Fruit fly (Drosophila melanogaster) whole organism, embryonic: ENCODE data around the gene RpS25.

Experiments used
- Ada2b ChIP-seq: fragments of 200-800 bp; sonication (Bioruptor generic); IDR thresholded peaks from 2 replicates; pipeline ENCODE4 v1.3.6; 2022; ENCODE audit warnings: missing biosample characterization, missing genetic modification characterization
- Aef1 ChIP-seq: fragments of 200-800 bp; sonication (Bioruptor generic); IDR thresholded peaks from 3 replicates; pipeline ENCODE4 v1.3.6; 2022; ENCODE audit warnings: missing biosample characterization, missing genetic modification characterization
- B-H2 ChIP-seq: fragments of 200-800 bp; sonication (Bioruptor generic); optimal IDR thresholded peaks from 2 replicates; lab custom pipeline; 2018; ENCODE audit warnings: missing biosample characterization, mild to moderate bottlenecking, missing genetic modification characterization
- CG1024 ChIP-seq: fragments of 200-800 bp; sonication (Bioruptor generic); IDR thresholded peaks from 2 replicates; pipeline ENCODE4 v1.3.6; 2022; ENCODE audit warnings: missing biosample characterization, missing genetic modification characterization
- CG10267 ChIP-seq: fragments of 200-800 bp; sonication (Bioruptor generic); optimal IDR thresholded peaks from 2 replicates; lab custom pipeline; 2018; ENCODE audit warnings: missing biosample characterization, mild to moderate bottlenecking, missing genetic modification characterization, moderate library complexity
- CG10366 ChIP-seq: fragments of 200-800 bp; sonication (Bioruptor generic); IDR thresholded peaks from 2 replicates; pipeline ENCODE4 v1.3.6; 2022; ENCODE audit warnings: missing biosample characterization, missing genetic modification characterization
- CG11560 ChIP-seq: fragments of 200-800 bp; sonication (Bioruptor generic); IDR thresholded peaks from 3 replicates; pipeline ENCODE4 v1.3.6; 2022; ENCODE audit warnings: missing biosample characterization, missing genetic modification characterization
- CG12659 ChIP-seq: fragments of 200-800 bp; sonication (Bioruptor generic); optimal IDR thresholded peaks from 3 replicates; lab custom pipeline; 2017; ENCODE audit warnings: mild to moderate bottlenecking, missing biosample characterization, missing genetic modification reagents, missing genetic modification characterization
- CG13894 ChIP-seq: fragments of 200-800 bp; sonication (Bioruptor generic); optimal IDR thresholded peaks from 3 replicates; lab custom pipeline; 2018; ENCODE audit warnings: missing biosample characterization, mild to moderate bottlenecking, missing genetic modification characterization, moderate library complexity
- CG15479 ChIP-seq: fragments of 200-800 bp; sonication (Bioruptor generic); optimal IDR thresholded peaks from 3 replicates; lab custom pipeline; 2019; ENCODE audit warnings: missing biosample characterization, mild to moderate bottlenecking, missing genetic modification characterization, moderate library complexity
- CG17186 ChIP-seq: fragments of 200-800 bp; sonication (Bioruptor generic); optimal IDR thresholded peaks from 3 replicates; lab custom pipeline; 2017; ENCODE audit warnings: missing biosample characterization, missing genetic modification reagents, missing genetic modification characterization
- CG17912 ChIP-seq: fragments of 200-800 bp; sonication (Bioruptor generic); optimal IDR thresholded peaks from 2 replicates; lab custom pipeline; 2018; ENCODE audit warnings: missing biosample characterization, mild to moderate bottlenecking, missing genetic modification characterization
- CG2202 ChIP-seq: fragments of 200-800 bp; sonication (Bioruptor generic); optimal IDR thresholded peaks from 2 replicates; lab custom pipeline; 2018; ENCODE audit warnings: missing biosample characterization, mild to moderate bottlenecking, missing genetic modification characterization
- CG3407 ChIP-seq: fragments of 200-800 bp; sonication (Bioruptor generic); optimal IDR thresholded peaks from 2 replicates; lab custom pipeline; 2018; ENCODE audit warnings: missing biosample characterization, mild to moderate bottlenecking, missing genetic modification characterization
- CG3995 ChIP-seq: fragments of 200-800 bp; sonication (Bioruptor generic); optimal IDR thresholded peaks from 3 replicates; lab custom pipeline; 2016; ENCODE audit warnings: missing biosample characterization, missing genetic modification characterization
- CG42726 ChIP-seq: fragments of 200-800 bp; sonication (Bioruptor generic); IDR thresholded peaks from 2 replicates; pipeline ENCODE4 v1.3.6; 2022; ENCODE audit warnings: missing biosample characterization, missing genetic modification characterization; ENCODE audit not compliant: partially characterized antibody
- CG4360 ChIP-seq: fragments of 200-800 bp; sonication (Bioruptor generic); IDR thresholded peaks from 2 replicates; pipeline ENCODE4 v1.3.6; 2022; ENCODE audit warnings: missing biosample characterization, missing genetic modification characterization
- CG6683 ChIP-seq: fragments of 200-800 bp; sonication (Bioruptor generic); optimal IDR thresholded peaks from 2 replicates; lab custom pipeline; 2017; ENCODE audit warnings: missing biosample characterization, mild to moderate bottlenecking, missing genetic modification characterization, missing genetic modification reagents
- CG7987 ChIP-seq: fragments of 200-800 bp; sonication (Bioruptor generic); optimal IDR thresholded peaks from 2 replicates; lab custom pipeline; 2018; ENCODE audit warnings: missing biosample characterization, mild to moderate bottlenecking, missing genetic modification characterization, moderate library complexity
- CG9817 ChIP-seq: fragments of 200-800 bp; sonication (Bioruptor generic); optimal IDR thresholded peaks from 2 replicates; lab custom pipeline; 2018; ENCODE audit warnings: missing biosample characterization, mild to moderate bottlenecking, missing genetic modification characterization, moderate library complexity
- CoRest ChIP-seq: fragments of 200-800 bp; sonication (Bioruptor generic); optimal IDR thresholded peaks from 3 replicates; lab custom pipeline; 2018; ENCODE audit warnings: missing biosample characterization, mild to moderate bottlenecking, missing genetic modification characterization, moderate library complexity
- D ChIP-seq, 2 experiments: fragments of 200-800 bp in 1 of 2; fragments of >200 bp in 1 of 2; sonication (Bioruptor generic) in 1 of 2; optimal IDR thresholded peaks; 2 replicates in 1 of 2; 3 replicates in 1 of 2; lab custom pipeline; 2017; ENCODE audit warnings: mild to moderate bottlenecking in 1 of 2, missing biosample characterization in 1 of 2, missing genetic modification characterization in 1 of 2, missing genetic modification reagents in 1 of 2
- Dip2 ChIP-seq: fragments of 200-800 bp; sonication (Bioruptor generic); IDR thresholded peaks from 2 replicates; pipeline ENCODE4 v1.3.6; 2022; ENCODE audit warnings: missing biosample characterization, missing genetic modification characterization
- Dip3 ChIP-seq: fragments of 200-800 bp; sonication (Bioruptor generic); optimal IDR thresholded peaks from 3 replicates; lab custom pipeline; 2016; ENCODE audit warnings: missing biosample characterization, missing genetic modification characterization
- Dref ChIP-seq: fragments of 200-800 bp; sonication (Bioruptor generic); IDR thresholded peaks from 2 replicates; pipeline ENCODE4 v1.3.6; 2022; ENCODE audit warnings: missing biosample characterization, missing genetic modification characterization
- Fer1 ChIP-seq: fragments of 200-800 bp; sonication (Bioruptor generic); optimal IDR thresholded peaks from 2 replicates; lab custom pipeline; 2017; ENCODE audit warnings: missing biosample characterization, mild to moderate bottlenecking, missing genetic modification characterization
- Myb ChIP-seq: fragments of 200-800 bp; sonication (Bioruptor generic); optimal IDR thresholded peaks from 2 replicates; lab custom pipeline; 2016; ENCODE audit warnings: missing biosample characterization, missing genetic modification characterization
- Rfx ChIP-seq: fragments of 200-800 bp; sonication (Bioruptor generic); IDR thresholded peaks from 2 replicates; pipeline ENCODE4 v1.3.6; 2022; ENCODE audit warnings: missing biosample characterization, missing genetic modification characterization
- Ssrp ChIP-seq: fragments of 200-800 bp; sonication (Bioruptor generic); optimal IDR thresholded peaks from 2 replicates; lab custom pipeline; 2018; ENCODE audit warnings: missing biosample characterization, mild to moderate bottlenecking, missing genetic modification characterization, moderate library complexity
- Stat92E ChIP-seq, 3 experiments: fragments of >200 bp in 2 of 3; fragments of 200-800 bp in 1 of 3; sonication (Bioruptor generic) in 1 of 3; optimal IDR thresholded peaks; 2 replicates each; lab custom pipeline; 2017 to 2019; ENCODE audit warnings: missing biosample characterization in 3 of 3, missing genetic modification characterization in 3 of 3, mild to moderate bottlenecking in 1 of 3, moderate library complexity in 1 of 3
- Trl ChIP-seq, 3 experiments: fragments of >200 bp in 2 of 3; fragments of 200-800 bp in 1 of 3; sonication (Bioruptor generic) in 1 of 3; optimal IDR thresholded peaks; 2 replicates in 1 of 3; 3 replicates in 2 of 3; lab custom pipeline; 2016 to 2017; ENCODE audit warnings: missing biosample characterization in 1 of 3, missing genetic modification characterization in 1 of 3
- abd-A ChIP-seq: fragments of 200-800 bp; sonication (Bioruptor generic); optimal IDR thresholded peaks from 3 replicates; lab custom pipeline; 2019; ENCODE audit warnings: missing biosample characterization, mild to moderate bottlenecking, missing genetic modification characterization, moderate library complexity
- bigmax ChIP-seq: fragments of 200-800 bp; sonication (Bioruptor generic); optimal IDR thresholded peaks from 2 replicates; lab custom pipeline; 2018; ENCODE audit warnings: missing biosample characterization, mild to moderate bottlenecking, missing genetic modification characterization
- bsh ChIP-seq, 2 experiments: fragments of 200-800 bp; sonication (Bioruptor generic); optimal IDR thresholded peaks; 2 replicates each; lab custom pipeline; 2017 to 2018; ENCODE audit warnings: mild to moderate bottlenecking in 2 of 2, missing biosample characterization in 2 of 2, missing genetic modification characterization in 2 of 2, moderate library complexity in 1 of 2
- danr ChIP-seq: fragments of 200-800 bp; sonication (Bioruptor generic); IDR thresholded peaks from 2 replicates; pipeline ENCODE4 v1.3.6; 2022; ENCODE audit warnings: missing biosample characterization, missing genetic modification characterization
- en ChIP-seq: fragments of 200-800 bp; sonication (Bioruptor generic); optimal IDR thresholded peaks from 2 replicates; lab custom pipeline; 2016; ENCODE audit warnings: missing biosample characterization, missing genetic modification characterization
- eyg ChIP-seq: fragments of 200-800 bp; sonication (Bioruptor generic); optimal IDR thresholded peaks from 3 replicates; lab custom pipeline; 2016; ENCODE audit warnings: missing biosample characterization, missing genetic modification characterization
- gsb ChIP-seq: fragments of 200-800 bp; sonication (Bioruptor generic); IDR thresholded peaks from 2 replicates; pipeline ENCODE4 v1.3.6; 2022; ENCODE audit warnings: missing biosample characterization, missing genetic modification characterization
- ind ChIP-seq: fragments of 200-800 bp; sonication (Bioruptor generic); optimal IDR thresholded peaks from 3 replicates; lab custom pipeline; 2016; ENCODE audit warnings: missing biosample characterization, missing genetic modification characterization
- otp ChIP-seq: fragments of 200-800 bp; sonication (Bioruptor generic); IDR thresholded peaks from 3 replicates; pipeline ENCODE4, ENCODE4 v1.3.6; 2022; ENCODE audit warnings: missing biosample characterization, missing genetic modification characterization
- pan ChIP-seq, 4 experiments: fragments of >200 bp in 3 of 4; fragments of 200-800 bp in 1 of 4; sonication (Bioruptor generic) in 1 of 4; optimal IDR thresholded peaks in 3 of 4; IDR thresholded peaks in 1 of 4; 2 replicates each; pipeline versions ENCODE4 v1.3.6 to Lab custom; 2017 to 2022; ENCODE audit warnings: missing biosample characterization in 2 of 4, missing genetic modification characterization in 2 of 4, mixed read lengths in 1 of 4
- peb ChIP-seq: fragments of 200-800 bp; sonication (Bioruptor generic); IDR thresholded peaks from 2 replicates; pipeline ENCODE4 v1.3.6; 2022; ENCODE audit warnings: missing biosample characterization, missing genetic modification characterization
- pita ChIP-seq: fragments of 200-800 bp; sonication (Bioruptor generic); optimal IDR thresholded peaks from 2 replicates; lab custom pipeline; 2017; ENCODE audit warnings: missing biosample characterization, mild to moderate bottlenecking, missing genetic modification characterization
- ranshi ChIP-seq: fragments of 200-800 bp; sonication (Bioruptor generic); IDR thresholded peaks from 2 replicates; pipeline ENCODE4 v1.3.6; 2022; ENCODE audit warnings: missing biosample characterization, missing genetic modification characterization
- run ChIP-seq: fragments of 200-800 bp; sonication (Bioruptor generic); optimal IDR thresholded peaks from 3 replicates; lab custom pipeline; 2018; ENCODE audit warnings: missing biosample characterization, mild to moderate bottlenecking, missing genetic modification characterization
- sr ChIP-seq: fragments of 200-800 bp; sonication (Bioruptor generic); IDR thresholded peaks from 3 replicates; pipeline ENCODE4 v1.3.6; 2022; ENCODE audit warnings: missing biosample characterization, missing genetic modification characterization
- trh ChIP-seq: fragments of 200-800 bp; sonication (Bioruptor generic); optimal IDR thresholded peaks from 2 replicates; lab custom pipeline; 2016; ENCODE audit warnings: missing biosample characterization, missing genetic modification characterization
- vnd ChIP-seq: fragments of 200-800 bp; sonication (Bioruptor generic); IDR thresholded peaks from 3 replicates; pipeline ENCODE4 v1.3.6; 2022; ENCODE audit warnings: missing biosample characterization, missing genetic modification characterization; ENCODE audit not compliant: partially characterized antibody

The RpS25 gene

DNA sequence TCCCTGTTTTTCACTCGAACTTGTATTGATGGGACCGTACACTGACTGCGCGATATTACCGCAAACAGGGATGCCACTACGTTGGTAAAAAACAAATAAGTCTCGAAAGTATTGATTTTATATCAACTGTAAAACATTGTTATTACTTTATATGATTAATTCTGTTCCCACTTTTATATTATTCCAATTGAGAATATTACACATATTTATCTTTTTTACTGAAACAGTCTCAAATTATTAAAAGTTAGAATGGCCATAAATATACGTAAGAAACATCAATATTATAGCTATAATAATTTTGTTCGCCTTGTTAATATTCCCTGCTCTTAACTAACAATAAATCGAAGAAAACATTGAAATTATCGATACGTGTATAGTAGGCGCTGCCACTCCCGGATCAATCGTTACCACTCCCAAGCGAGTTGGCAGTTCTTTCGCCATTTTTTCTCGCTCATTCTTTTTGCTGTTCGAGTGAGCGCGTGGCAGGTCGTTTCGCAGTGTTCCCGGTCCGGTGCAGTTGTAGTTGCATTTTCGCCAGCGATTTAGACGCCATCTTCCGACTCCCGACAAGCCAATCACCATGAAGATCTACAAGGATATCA lies 6.2 kb downstream of the RpS25 start, which contains the start of the genes SdhC and Tctp:
TSS of gene SdhC (minus strand) at position 49 of the 602 bp plus-strand sequence.
TSS of gene Tctp (plus strand) at position 447 of the 602 bp plus-strand sequence.
- TF ChIP-seq CG13894 (tag; lab: Kevin White, UChicago) (peak; percentile 72), CG3995 (GFP tag; lab: Kevin White, UChicago) (peak; percentile 45), Dref (GFP tag; lab: Robert Waterston, UW) (peak; percentile 74), Dip3 (GFP tag; lab: Kevin White, UChicago) (peak; percentile 7), otp (GFP tag; lab: Robert Waterston, UW) (no peak), CG17912 (GFP tag; lab: Kevin White, UChicago) (no peak), danr (GFP tag; lab: Robert Waterston, UW) (no peak), ranshi (0 out of 2 replicates have a peak, but pooled peaks have one; percentile 23), CG12659 (peak; percentile 83), CG9817 (tag; lab: Kevin White, UChicago) (peak; percentile 40), Aef1 (GFP tag; lab: Robert Waterston, UW) (no peak), CG15479 (GFP tag; lab: Kevin White, UChicago) (no peak), ind (peak; percentile 37), sr (GFP tag; lab: Robert Waterston, UW) (no peak), Myb (no peak), Stat92E (GFP tag; optimal IDR thresholded peaks at IDR 0.05; lab: Kevin White, UChicago) (no peak), CG2202 (tag; lab: Kevin White, UChicago) (peak; percentile 14), peb (GFP tag; lab: Robert Waterston, UW) (0 out of 2 replicates have a peak, but pooled peaks have one; percentile 7), CG42726 (peak; percentile 57; the same call in 1 of the 2 replicates), Dip2 (no peak), Rfx (GFP tag; lab: Robert Waterston, UW) (peak; percentile 37), CG17186 (GFP tag; lab: Kevin White, UChicago) (peak; percentile 40), D (optimal IDR thresholded peaks at IDR 0.05; lab: Kevin White, UChicago) (no peak), D (GFP tag; optimal IDR thresholded peaks at IDR 0.05; lab: Kevin White, UChicago) (no peak), vnd (GFP tag; lab: Robert Waterston, UW) (no peak), B-H2 (peak; percentile 61), run (peak; percentile 41), eyg (GFP tag; lab: Kevin White, UChicago) (no peak), pan (optimal IDR thresholded peaks at IDR 0.05; lab: Kevin White, UChicago) (no peak), pan (GFP tag; optimal IDR thresholded peaks at IDR 0.05 in 1 of 2, IDR thresholded peaks at IDR 0.05 in 1 of 2) (peak in 1 of 2 experiments; percentile 29), en (GFP tag; lab: Kevin White, UChicago) (no peak), Ssrp (tag; lab: Kevin White, UChicago) (no peak), CG4360 (GFP tag; lab: Robert Waterston, UW) (no peak), Ada2b (GFP tag; lab: Robert Waterston, UW) (no peak), CG10366 (GFP tag; lab: Robert Waterston, UW) (no peak), gsb (GFP tag; lab: Robert Waterston, UW) (no peak), trh (GFP tag; lab: Kevin White, UChicago) (no peak), CG11560 (tag; lab: Robert Waterston, UW) (no peak), pita (GFP tag; lab: Kevin White, UChicago) (no peak), CG3407 (GFP tag; lab: Kevin White, UChicago) (no peak), CoRest (tag; lab: Kevin White, UChicago) (peak; percentile 64), Trl (optimal IDR thresholded peaks at IDR 0.05; lab: Kevin White, UChicago) (peak in 1 of 2 experiments; percentile 15), Trl (GFP tag; optimal IDR thresholded peaks at IDR 0.05; lab: Kevin White, UChicago) (peak; percentile 51), bsh (GFP tag; optimal IDR thresholded peaks at IDR 0.05; lab: Kevin White, UChicago) (peak in 1 of 2 experiments; percentile 20), CG10267 (tag; lab: Kevin White, UChicago) (peak; percentile 76), Fer1 (GFP tag; lab: Kevin White, UChicago) (peak; percentile 50), bigmax (GFP tag; lab: Kevin White, UChicago) (peak; percentile 72), CG6683 (GFP tag; lab: Kevin White, UChicago) (no peak), CG1024 (GFP tag; lab: Robert Waterston, UW) (no peak), CG7987 (GFP tag; lab: Kevin White, UChicago) (no peak), abd-A (no peak)
